Fruit fly (Drosophila melanogaster) whole organism, embryonic: ENCODE results near the gene CG5938.

Experiments used
- Atf-2 ChIP-seq: fragments of 200-800 bp; sonication (Bioruptor generic); optimal IDR thresholded peaks from 2 replicates; lab custom pipeline; 2016; ENCODE audit warnings: missing biosample characterization, missing genetic modification characterization
- Atf3 ChIP-seq: fragments of 200-800 bp; sonication (Bioruptor generic); optimal IDR thresholded peaks from 3 replicates; lab custom pipeline; 2016; ENCODE audit warnings: missing biosample characterization, missing genetic modification characterization
- Atf6 ChIP-seq: fragments of 200-800 bp; sonication (Bioruptor generic); IDR thresholded peaks from 2 replicates; pipeline ENCODE4 v1.3.6; 2022; ENCODE audit warnings: missing biosample characterization, missing genetic modification characterization
- Bgb ChIP-seq: fragments of 200-800 bp; sonication (Bioruptor generic); IDR thresholded peaks from 2 replicates; pipeline ENCODE4 v1.3.6; 2022; ENCODE audit warnings: missing biosample characterization, missing genetic modification characterization; ENCODE audit not compliant: partially characterized antibody
- CG10543 ChIP-seq: fragments of 200-800 bp; sonication (Bioruptor generic); optimal IDR thresholded peaks from 3 replicates; lab custom pipeline; 2017; ENCODE audit warnings: missing biosample characterization, mild to moderate bottlenecking, missing genetic modification characterization, moderate library complexity
- CG10979 ChIP-seq: fragments of 200-800 bp; sonication (Bioruptor generic); optimal IDR thresholded peaks from 2 replicates; lab custom pipeline; 2018; ENCODE audit warnings: missing biosample characterization, mild to moderate bottlenecking, missing genetic modification characterization, moderate library complexity
- CG11456 ChIP-seq: fragments of 200-800 bp; sonication (Bioruptor generic); IDR thresholded peaks from 3 replicates; pipeline ENCODE4 v1.3.6; 2022; ENCODE audit warnings: missing biosample characterization, missing genetic modification characterization
- CG12299 ChIP-seq: fragments of 200-800 bp; sonication (Bioruptor generic); optimal IDR thresholded peaks from 2 replicates; lab custom pipeline; 2018; ENCODE audit warnings: missing biosample characterization, mild to moderate bottlenecking, missing genetic modification characterization
- CG13775 ChIP-seq: fragments of 200-800 bp; sonication (Bioruptor generic); optimal IDR thresholded peaks from 3 replicates; lab custom pipeline; 2017; ENCODE audit warnings: missing biosample characterization, mild to moderate bottlenecking, missing genetic modification characterization
- CG14667 ChIP-seq: fragments of 200-800 bp; sonication (Bioruptor generic); IDR thresholded peaks from 2 replicates; pipeline ENCODE4 v1.3.6; 2022; ENCODE audit warnings: missing biosample characterization, missing genetic modification characterization
- CG15073 ChIP-seq: fragments of 200-800 bp; sonication (Bioruptor generic); optimal IDR thresholded peaks from 2 replicates; lab custom pipeline; 2016; ENCODE audit warnings: missing biosample characterization, missing genetic modification characterization
- CG15514 ChIP-seq: fragments of 200-800 bp; sonication (Bioruptor generic); optimal IDR thresholded peaks from 3 replicates; lab custom pipeline; 2017; ENCODE audit warnings: missing biosample characterization, missing genetic modification characterization, mild to moderate bottlenecking, moderate library complexity, missing genetic modification reagents
- CG1603 ChIP-seq: fragments of 200-800 bp; sonication (Bioruptor generic); optimal IDR thresholded peaks from 2 replicates; lab custom pipeline; 2019; ENCODE audit warnings: missing biosample characterization, mild to moderate bottlenecking, missing genetic modification characterization, moderate library complexity
- CG16815 ChIP-seq: fragments of 200-800 bp; sonication (Bioruptor generic); optimal IDR thresholded peaks from 3 replicates; lab custom pipeline; 2017; ENCODE audit warnings: missing biosample characterization, mild to moderate bottlenecking, missing genetic modification characterization
- CG17186 ChIP-seq: fragments of 200-800 bp; sonication (Bioruptor generic); optimal IDR thresholded peaks from 3 replicates; lab custom pipeline; 2017; ENCODE audit warnings: missing biosample characterization, missing genetic modification reagents, missing genetic modification characterization
- CG18011 ChIP-seq: fragments of 200-800 bp; sonication (Bioruptor generic); optimal IDR thresholded peaks from 2 replicates; lab custom pipeline; 2017; ENCODE audit warnings: missing biosample characterization, missing genetic modification characterization, mild to moderate bottlenecking, moderate library complexity, missing genotype
- CG18262 ChIP-seq: fragments of 200-800 bp; optimal IDR thresholded peaks from 3 replicates; lab custom pipeline; 2019; ENCODE audit warnings: missing biosample characterization, mild to moderate bottlenecking, missing genetic modification characterization, moderate library complexity
- CG3065 ChIP-seq: fragments of 200-800 bp; sonication (Bioruptor generic); optimal IDR thresholded peaks from 2 replicates; lab custom pipeline; 2016; ENCODE audit warnings: missing biosample characterization, missing genetic modification characterization
- CG4820 ChIP-seq: fragments of 200-800 bp; sonication (Bioruptor generic); optimal IDR thresholded peaks from 3 replicates; lab custom pipeline; 2016; ENCODE audit warnings: missing biosample characterization, missing genetic modification characterization
- CG6254 ChIP-seq: fragments of 200-800 bp; sonication (Bioruptor generic); optimal IDR thresholded peaks from 3 replicates; lab custom pipeline; 2017; ENCODE audit warnings: mild to moderate bottlenecking, missing biosample characterization, missing genetic modification reagents, missing genetic modification characterization
- CG7745 ChIP-seq: fragments of 200-800 bp; sonication (Bioruptor generic); optimal IDR thresholded peaks from 2 replicates; lab custom pipeline; 2018; ENCODE audit warnings: missing biosample characterization, mild to moderate bottlenecking, missing genetic modification characterization, moderate library complexity
- CG7928 ChIP-seq: fragments of 200-800 bp; sonication (Bioruptor generic); optimal IDR thresholded peaks from 2 replicates; lab custom pipeline; 2017; ENCODE audit warnings: missing biosample characterization, mild to moderate bottlenecking, missing genetic modification characterization
- Dfd ChIP-seq, 2 experiments: fragments of >200 bp; optimal IDR thresholded peaks; 2 replicates each; lab custom pipeline; 2017; ENCODE audit warnings: missing biosample characterization in 2 of 2, missing genetic modification characterization in 2 of 2
- Fer2 ChIP-seq: fragments of 200-800 bp; sonication (Bioruptor generic); optimal IDR thresholded peaks from 2 replicates; lab custom pipeline; 2018; ENCODE audit warnings: missing biosample characterization, mild to moderate bottlenecking, missing genetic modification characterization, moderate library complexity
- HLH3B ChIP-seq: fragments of 200-800 bp; sonication (Bioruptor generic); IDR thresholded peaks from 2 replicates; pipeline ENCODE4 v1.3.6; 2022; ENCODE audit warnings: missing biosample characterization, missing genetic modification characterization
- HLH54F ChIP-seq: fragments of 200-800 bp; sonication (Bioruptor generic); optimal IDR thresholded peaks from 3 replicates; lab custom pipeline; 2016; ENCODE audit warnings: missing biosample characterization, missing genetic modification characterization
- Hmx ChIP-seq: fragments of 200-800 bp; sonication (Bioruptor generic); optimal IDR thresholded peaks from 2 replicates; lab custom pipeline; 2016; ENCODE audit warnings: missing biosample characterization, missing genetic modification characterization
- Meics ChIP-seq: fragments of 200-800 bp; sonication (Bioruptor generic); optimal IDR thresholded peaks from 2 replicates; lab custom pipeline; 2017; ENCODE audit warnings: missing biosample characterization, mild to moderate bottlenecking, missing genetic modification characterization
- NC2β ChIP-seq: fragments of 200-800 bp; sonication (Bioruptor generic); optimal IDR thresholded peaks from 2 replicates; lab custom pipeline; 2016; ENCODE audit warnings: missing biosample characterization, missing genetic modification characterization
- NFAT ChIP-seq: fragments of 200-800 bp; sonication (Bioruptor generic); IDR thresholded peaks from 2 replicates; pipeline ENCODE4 v1.3.6; 2022; ENCODE audit warnings: missing biosample characterization, missing genetic modification characterization
- NK7.1 ChIP-seq: fragments of 200-800 bp; sonication (Bioruptor generic); optimal IDR thresholded peaks from 3 replicates; lab custom pipeline; 2016; ENCODE audit warnings: missing biosample characterization, missing genetic modification characterization
- PHDP ChIP-seq: fragments of 200-800 bp; sonication (Bioruptor generic); optimal IDR thresholded peaks from 3 replicates; lab custom pipeline; 2018; ENCODE audit warnings: missing biosample characterization, mild to moderate bottlenecking, missing genetic modification characterization, moderate library complexity
- Sin3A ChIP-seq: fragments of >200 bp; optimal IDR thresholded peaks from 2 replicates; lab custom pipeline; 2018
- Sox102F ChIP-seq: fragments of 200-800 bp; sonication (Bioruptor generic); optimal IDR thresholded peaks from 2 replicates; lab custom pipeline; 2018; ENCODE audit warnings: missing biosample characterization, mild to moderate bottlenecking, missing genetic modification characterization, moderate library complexity
- Taf1 ChIP-seq: fragments of 200-800 bp; sonication (Bioruptor generic); IDR thresholded peaks from 2 replicates; pipeline ENCODE4 v1.3.6; 2022; ENCODE audit warnings: missing biosample characterization, missing genetic modification characterization
- bab2 ChIP-seq: fragments of 200-800 bp; sonication (Bioruptor generic); optimal IDR thresholded peaks from 2 replicates; lab custom pipeline; 2016; ENCODE audit warnings: missing biosample characterization, missing genetic modification characterization
- cas ChIP-seq: fragments of 200-800 bp; sonication (Bioruptor generic); IDR thresholded peaks from 2 replicates; pipeline ENCODE4 v1.3.6; 2022; ENCODE audit warnings: missing biosample characterization, missing genetic modification characterization
- cato ChIP-seq: fragments of 200-800 bp; sonication (Bioruptor generic); optimal IDR thresholded peaks from 2 replicates; lab custom pipeline; 2016; ENCODE audit warnings: missing biosample characterization, missing genetic modification characterization, borderline replicate concordance
- chm ChIP-seq: fragments of 200-800 bp; sonication (Bioruptor generic); IDR thresholded peaks from 2 replicates; pipeline ENCODE4 v1.3.6; 2022; ENCODE audit warnings: missing biosample characterization, missing genetic modification characterization
- crol ChIP-seq: fragments of 200-800 bp; sonication (Bioruptor generic); IDR thresholded peaks from 2 replicates; pipeline ENCODE4 v1.3.6; 2022; ENCODE audit warnings: missing biosample characterization, missing genetic modification characterization
- cwo ChIP-seq: fragments of 200-800 bp; sonication (Bioruptor generic); optimal IDR thresholded peaks from 3 replicates; lab custom pipeline; 2017; ENCODE audit warnings: missing biosample characterization, missing genetic modification characterization, mild to moderate bottlenecking, moderate library complexity, missing genetic modification reagents
- grau ChIP-seq: fragments of 200-800 bp; optimal IDR thresholded peaks from 3 replicates; lab custom pipeline; 2019; ENCODE audit warnings: missing biosample characterization, mild to moderate bottlenecking, missing genetic modification characterization, moderate library complexity
- gro ChIP-seq: fragments of 200-800 bp; sonication (Bioruptor generic); optimal IDR thresholded peaks from 2 replicates; lab custom pipeline; 2016; ENCODE audit warnings: missing biosample characterization, missing genetic modification characterization
- kni ChIP-seq: fragments of 200-800 bp; sonication (Bioruptor generic); optimal IDR thresholded peaks from 3 replicates; lab custom pipeline; 2017; ENCODE audit warnings: mild to moderate bottlenecking, missing biosample characterization, missing genetic modification reagents, missing genetic modification characterization
- mirr ChIP-seq: fragments of 200-800 bp; sonication (Bioruptor generic); optimal IDR thresholded peaks from 3 replicates; lab custom pipeline; 2018; ENCODE audit warnings: missing biosample characterization, mild to moderate bottlenecking, missing genetic modification characterization
- nom ChIP-seq: fragments of 200-800 bp; sonication (Bioruptor generic); optimal IDR thresholded peaks from 2 replicates; lab custom pipeline; 2017; ENCODE audit warnings: missing biosample characterization, missing genetic modification characterization, mild to moderate bottlenecking, moderate library complexity, missing genetic modification reagents
- pita ChIP-seq: fragments of 200-800 bp; sonication (Bioruptor generic); optimal IDR thresholded peaks from 2 replicates; lab custom pipeline; 2017; ENCODE audit warnings: missing biosample characterization, mild to moderate bottlenecking, missing genetic modification characterization
- salm ChIP-seq: fragments of 200-800 bp; sonication (Bioruptor generic); optimal IDR thresholded peaks from 2 replicates; lab custom pipeline; 2018; ENCODE audit warnings: missing biosample characterization, mild to moderate bottlenecking, missing genetic modification characterization
- sisA ChIP-seq: fragments of 200-800 bp; sonication (Bioruptor generic); IDR thresholded peaks from 2 replicates; pipeline ENCODE4 v1.3.6; 2022; ENCODE audit warnings: missing biosample characterization, missing genetic modification characterization
- sna ChIP-seq: fragments of 200-800 bp; sonication (Bioruptor generic); IDR thresholded peaks from 2 replicates; pipeline ENCODE4 v1.3.6; 2022; ENCODE audit warnings: missing biosample characterization, missing genetic modification characterization; ENCODE audit not compliant: partially characterized antibody
- tll ChIP-seq, 2 experiments: fragments of 200-800 bp in 1 of 2; fragments of >200 bp in 1 of 2; sonication (Bioruptor generic) in 1 of 2; optimal IDR thresholded peaks; 2 replicates each; lab custom pipeline; 2017 to 2019; ENCODE audit warnings: missing biosample characterization in 2 of 2, missing genetic modification characterization in 2 of 2, mild to moderate bottlenecking in 1 of 2, moderate library complexity in 1 of 2

The CG5938 gene

DNA sequence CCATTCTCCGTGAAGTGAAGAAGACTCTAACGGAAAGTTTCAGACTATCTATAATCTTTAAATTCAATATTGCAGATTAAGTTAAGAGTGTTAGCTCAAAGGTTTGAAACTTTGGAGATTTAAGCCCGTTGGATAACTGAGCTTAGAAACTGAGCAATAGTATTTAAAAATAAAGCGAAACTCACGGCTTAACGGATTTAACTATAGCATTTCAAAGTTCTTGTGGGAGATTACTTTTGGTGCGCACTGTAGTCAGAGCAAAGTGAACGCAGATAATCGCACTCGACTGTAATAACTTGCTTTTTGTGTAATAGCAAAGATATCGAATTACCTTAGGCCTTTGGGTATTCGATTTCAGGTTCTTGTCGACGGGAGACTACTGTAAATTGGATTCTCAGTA lies 7.7 kb downstream of the CG5938 start, which contains the start of gene mrt (continued):
- TF ChIP-seq sna (GFP tag; lab: Robert Waterston, UW), result no peak
- no peak for TF ChIP-seq CG12299 (tag; lab: Kevin White, UChicago)
- TF ChIP-seq cas (GFP tag; lab: Robert Waterston, UW), result no peak
- TF ChIP-seq tll (GFP tag; optimal IDR thresholded peaks at IDR 0.05; lab: Kevin White, UChicago), result no peak
- peak; percentile 46 for TF ChIP-seq Atf-2 (GFP tag; lab: Kevin White, UChicago)
- TF ChIP-seq CG6254 (GFP tag; lab: Kevin White, UChicago), result no peak
- TF ChIP-seq CG13775, result peak; percentile 65
- TF ChIP-seq CG7745 (tag; lab: Kevin White, UChicago), result no peak
- TF ChIP-seq Bgb (GFP tag; lab: Robert Waterston, UW), result no peak
- TF ChIP-seq crol (GFP tag; lab: Robert Waterston, UW), result no peak
- TF ChIP-seq PHDP (tag; lab: Kevin White, UChicago), result peak; percentile 54
- TF ChIP-seq cwo (GFP tag; lab: Kevin White, UChicago), result peak; percentile 39
- TF ChIP-seq CG17186 (GFP tag; lab: Kevin White, UChicago), result no peak
- no peak for TF ChIP-seq chm (GFP tag; lab: Robert Waterston, UW)
- no peak for TF ChIP-seq CG18011 (GFP tag; lab: Kevin White, UChicago)
- TF ChIP-seq CG10543 (GFP tag; lab: Kevin White, UChicago), result no peak
- TF ChIP-seq mirr (GFP tag; lab: Kevin White, UChicago), result peak; percentile 18
- TF ChIP-seq CG4820 (GFP tag; lab: Kevin White, UChicago), result peak; percentile 14
- peak; percentile 17 for TF ChIP-seq salm (tag; lab: Kevin White, UChicago)
- peak; percentile 0 for TF ChIP-seq Hmx (GFP tag; lab: Kevin White, UChicago)
- 0 out of 2 replicates have a peak, but pooled peaks have one; percentile 10 for TF ChIP-seq HLH3B (GFP tag; lab: Robert Waterston, UW)
- peak; percentile 49 for TF ChIP-seq CG15514 (GFP tag; lab: Kevin White, UChicago)
- TF ChIP-seq kni (GFP tag; lab: Kevin White, UChicago), result no peak
- peak; percentile 31 for TF ChIP-seq CG1603 (tag; lab: Kevin White, UChicago)
- no peak for TF ChIP-seq cato (GFP tag; lab: Kevin White, UChicago)
- peak; percentile 52 for TF ChIP-seq CG16815 (GFP tag; lab: Kevin White, UChicago)
- TF ChIP-seq Taf1 (GFP tag; lab: Robert Waterston, UW), result no peak
- peak; percentile 53 for TF ChIP-seq sisA (GFP tag; lab: Robert Waterston, UW)
- TF ChIP-seq gro (GFP tag; lab: Kevin White, UChicago), result peak; percentile 36
- no peak for TF ChIP-seq Dfd (GFP tag; optimal IDR thresholded peaks at IDR 0.05; lab: Kevin White, UChicago)
- no peak for TF ChIP-seq pita (GFP tag; lab: Kevin White, UChicago)
- peak; percentile 53; the same call in 1 of the 2 replicates for TF ChIP-seq NFAT (GFP tag; lab: Robert Waterston, UW)
- no peak for TF ChIP-seq NC2β
- no peak for TF ChIP-seq Atf3
- peak; percentile 55 for TF ChIP-seq HLH54F (GFP tag; lab: Kevin White, UChicago)
- peak; percentile 66 for TF ChIP-seq Atf6 (GFP tag; lab: Robert Waterston, UW)
- peak; percentile 41 for TF ChIP-seq Sox102F
- TF ChIP-seq Fer2 (tag; lab: Kevin White, UChicago), result peak; percentile 54
- TF ChIP-seq Meics (GFP tag; lab: Kevin White, UChicago), result peak; percentile 79
- peak; percentile 34 for TF ChIP-seq CG18262 (tag; lab: Kevin White, UChicago)
- TF ChIP-seq NK7.1 (GFP tag; lab: Kevin White, UChicago), result no peak
- TF ChIP-seq CG3065 (GFP tag; lab: Kevin White, UChicago), result no peak
- TF ChIP-seq grau, result peak; percentile 90
- peak; percentile 28 for TF ChIP-seq bab2 (GFP tag; lab: Kevin White, UChicago)
- TF ChIP-seq CG11456, result 0 out of 3 replicates have a peak, but pooled peaks have one; percentile 50
- no peak for TF ChIP-seq CG15073
- TF ChIP-seq CG14667 (GFP tag; lab: Robert Waterston, UW), result no peak
- TF ChIP-seq CG7928, result peak; percentile 0
- no peak for TF ChIP-seq Sin3A (lab: Kevin White, UChicago)
- peak; percentile 23 for TF ChIP-seq CG10979 (tag; lab: Kevin White, UChicago)
- no peak for TF ChIP-seq nom (GFP tag; lab: Kevin White, UChicago)
